Worm (Caenorhabditis elegans): Measurements from ENCODE around the gene C50F4.8.

C50F4.8 gene

DNA sequence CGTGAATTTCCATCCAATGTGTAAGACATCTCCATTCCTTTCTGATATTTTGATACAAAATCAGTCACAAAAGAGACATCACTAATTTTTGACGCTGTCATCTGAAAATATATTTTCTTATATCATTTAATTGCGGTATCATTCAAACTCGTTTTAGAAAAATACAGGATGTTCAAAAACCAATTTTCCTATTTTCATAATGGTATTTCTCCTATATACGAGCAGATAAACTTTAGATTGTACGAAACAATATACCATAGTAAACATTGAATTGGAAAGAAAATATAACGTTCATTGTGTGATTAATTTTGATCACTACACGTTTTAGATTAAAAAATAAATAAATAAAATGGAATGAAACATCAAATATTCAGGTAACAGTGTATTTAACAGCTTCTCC lies 22.8 kb upstream of the C50F4.8 start, which contains the start of gene C50F4.16:
Gene C50F4.16 (minus strand): TSS at position 101 of the 400 bp plus-strand sequence.
- TF ChIP-seq nhr-77 (tag; optimal IDR thresholded peaks at IDR 0.05) (no peak), ceh-28 (tag; optimal IDR thresholded peaks at IDR 0.05) (no peak), mml-1 (tag; optimal IDR thresholded peaks at IDR 0.05) (no peak), daf-12 (tag; optimal IDR thresholded peaks at IDR 0.05) (no peak), elt-3 (tag; optimal IDR thresholded peaks at IDR 0.05) (no peak), zag-1 (tag; optimal IDR thresholded peaks at IDR 0.05) (no peak), ztf-11 (tag; optimal IDR thresholded peaks at IDR 0.05) (no peak), egl-5 (tag; optimal IDR thresholded peaks at IDR 0.05) (no peak), egl-27 (tag; optimal IDR thresholded peaks at IDR 0.05) (no peak), nhr-67 (tag; optimal IDR thresholded peaks at IDR 0.05) (no peak), elt-1 (tag; optimal IDR thresholded peaks at IDR 0.05) (no peak), ama-1 (optimal IDR thresholded peaks at IDR 0.05) (no peak), nhr-28 (tag; optimal IDR thresholded peaks at IDR 0.05) (no peak), elt-2 (tag; optimal IDR thresholded peaks at IDR 0.05) (no peak)

DNA sequence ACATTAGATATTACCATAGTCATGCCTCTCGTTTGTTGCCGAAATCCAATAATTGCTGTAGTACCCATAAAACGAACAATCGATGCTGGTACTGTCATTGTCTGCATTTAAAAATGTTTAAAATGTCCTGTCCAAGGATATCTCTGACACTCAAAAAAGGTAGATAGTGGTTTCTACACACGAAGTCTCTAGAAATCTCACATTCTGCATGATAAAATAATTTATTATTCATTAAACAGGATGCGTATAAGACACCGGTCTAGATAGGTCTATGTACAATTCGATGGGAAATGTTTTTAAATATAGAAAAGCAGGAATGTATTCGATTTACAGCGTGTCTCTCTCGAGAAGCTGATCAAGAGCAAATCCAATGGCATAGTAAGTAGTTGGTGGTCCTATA lies 21.0 kb upstream of the C50F4.8 start, which contains the start of gene C50F4.12:
Gene C50F4.12 (minus strand): TSS at position 101 of the 400 bp plus-strand sequence.
- TF ChIP-seq lin-15B (tag; optimal IDR thresholded peaks at IDR 0.05) (no peak), nfya-1 (tag; optimal IDR thresholded peaks at IDR 0.05; ENCODE audit: insufficient read depth) (no peak), nhr-43 (tag; optimal IDR thresholded peaks at IDR 0.05; ENCODE audit: poor library complexity, severe bottlenecking) (no peak)

- no peak for TF ChIP-seq pha-4 (tag; optimal IDR thresholded peaks at IDR 0.05)
- TF ChIP-seq snpc-4 (tag; optimal IDR thresholded peaks at IDR 0.05): peak; percentile 49
- no peak for TF ChIP-seq ceh-82 (tag; optimal IDR thresholded peaks at IDR 0.05)
- TF ChIP-seq nhr-25 (tag; optimal IDR thresholded peaks at IDR 0.05): no peak
- no peak for TF ChIP-seq nhr-67 (tag; optimal IDR thresholded peaks at IDR 0.05)
- peak; percentile 6 for TF ChIP-seq elt-2 (tag; optimal IDR thresholded peaks at IDR 0.05)
- TF ChIP-seq ZK546.5 (tag; optimal IDR thresholded peaks at IDR 0.05): no peak
- no peak for TF ChIP-seq mml-1 (tag; optimal IDR thresholded peaks at IDR 0.05)
- TF ChIP-seq elt-1 (tag; optimal IDR thresholded peaks at IDR 0.05): no peak
- TF ChIP-seq ceh-16 (tag; optimal IDR thresholded peaks at IDR 0.05): no peak
- peak; percentile 28 for TF ChIP-seq lin-15B (tag; optimal IDR thresholded peaks at IDR 0.05)
- no peak for TF ChIP-seq R02D3.7 (tag; optimal IDR thresholded peaks at IDR 0.05)
- no peak for TF ChIP-seq nhr-76 (tag; optimal IDR thresholded peaks at IDR 0.05)
- no peak for TF ChIP-seq jun-1 (tag; optimal IDR thresholded peaks at IDR 0.05)
- TF ChIP-seq tbx-2 (tag; optimal IDR thresholded peaks at IDR 0.05): no peak
- no peak for TF ChIP-seq mdl-1 (tag; optimal IDR thresholded peaks at IDR 0.05)
- no peak for TF ChIP-seq nfya-1 (tag; optimal IDR thresholded peaks at IDR 0.05; ENCODE audit: insufficient read depth)
- no peak for TF ChIP-seq fkh-2 (tag; optimal IDR thresholded peaks at IDR 0.05)
- TF ChIP-seq lsy-12 (tag; optimal IDR thresholded peaks at IDR 0.05): no peak
- no peak for TF ChIP-seq elt-3 (tag; optimal IDR thresholded peaks at IDR 0.05)
- TF ChIP-seq ama-1 (optimal IDR thresholded peaks at IDR 0.05): no peak
- TF ChIP-seq ztf-11 (tag; optimal IDR thresholded peaks at IDR 0.05): no peak
- TF ChIP-seq sea-2 (GFP tag; optimal IDR thresholded peaks at IDR 0.05): no peak
- no peak for TF ChIP-seq unc-62 (GFP tag; optimal IDR thresholded peaks at IDR 0.05)
- no peak for TF ChIP-seq aly-2 (tag; optimal IDR thresholded peaks at IDR 0.05)
- TF ChIP-seq nhr-237 (tag; optimal IDR thresholded peaks at IDR 0.05): no peak
- TF ChIP-seq nhr-28 (tag; optimal IDR thresholded peaks at IDR 0.05): no peak
- TF ChIP-seq nhr-12 (tag; optimal IDR thresholded peaks at IDR 0.05): no peak
- peak; percentile 30 for TF ChIP-seq nhr-43 (tag; optimal IDR thresholded peaks at IDR 0.05; ENCODE audit: poor library complexity, severe bottlenecking)
- TF ChIP-seq nhr-11 (tag; optimal IDR thresholded peaks at IDR 0.05): no peak
- TF ChIP-seq nhr-23 (tag; optimal IDR thresholded peaks at IDR 0.05): no peak
- TF ChIP-seq ceh-9 (tag; optimal IDR thresholded peaks at IDR 0.05): no peak
- no peak for TF ChIP-seq eor-1 (tag; optimal IDR thresholded peaks at IDR 0.05)
- TF ChIP-seq egl-5 (tag; optimal IDR thresholded peaks at IDR 0.05): no peak
These were observed 17.8 kb upstream of the C50F4.8 start, which contains the start of gene C50F4.4 for ce11 chrV:9536505-9536904. TSS of gene C50F4.4 (plus strand) at chrV:9536771.

ce11 chrV:9534621-9535020 lies 16.0 kb upstream of the C50F4.8 start, which contains the start of gene tag-329:
TSS of gene tag-329 (plus strand) at chrV:9534921.
- TF ChIP-seq ceh-82 (tag; optimal IDR thresholded peaks at IDR 0.05) (no peak), hmg-11 (tag; optimal IDR thresholded peaks at IDR 0.05) (no peak), ama-1 (optimal IDR thresholded peaks at IDR 0.05) (no peak), skn-1 (tag; optimal IDR thresholded peaks at IDR 0.05) (no peak), unc-62 (GFP tag; optimal IDR thresholded peaks at IDR 0.05) (no peak), mdl-1 (tag; optimal IDR thresholded peaks at IDR 0.05) (no peak), pha-4 (tag; optimal IDR thresholded peaks at IDR 0.05) (no peak), ceh-9 (tag; optimal IDR thresholded peaks at IDR 0.05) (no peak), elt-3 (tag; optimal IDR thresholded peaks at IDR 0.05) (no peak), elt-2 (tag; optimal IDR thresholded peaks at IDR 0.05) (no peak), ceh-28 (tag; optimal IDR thresholded peaks at IDR 0.05) (no peak), tbx-2 (tag; optimal IDR thresholded peaks at IDR 0.05) (no peak)
